Worm (Caenorhabditis elegans) whole organism, L3 larva: Measurements from ENCODE around the gene Y67H2A.2.

ENCODE experiments used
- elt-3 ChIP-seq, 3 experiments: fragments of 150-350 bp in 1 of 3; sonication (generic microtip) in 2 of 3; optimal IDR thresholded peaks; 2 replicates in 2 of 3; 4 replicates in 1 of 3; lab custom pipeline; 2014 to 2017; ENCODE audit warnings: missing biosample characterization in 3 of 3, missing genetic modification characterization in 3 of 3
- fkh-2 ChIP-seq: fragments of 150-350 bp; optimal IDR thresholded peaks from 2 replicates; lab custom pipeline; 2014; ENCODE audit warnings: missing biosample characterization, missing genetic modification reagents, missing genetic modification characterization
- fos-1 ChIP-seq: fragments of 150-350 bp; optimal IDR thresholded peaks from 2 replicates; lab custom pipeline; 2014; ENCODE audit warnings: missing biosample characterization, missing genetic modification characterization
- skn-1 ChIP-seq: fragments of 150-350 bp; optimal IDR thresholded peaks from 2 replicates; lab custom pipeline; 2014; ENCODE audit warnings: missing biosample characterization, missing genetic modification characterization
- tbx-2 ChIP-seq: sonication (generic microtip); optimal IDR thresholded peaks from 2 replicates; lab custom pipeline; 2016; ENCODE audit warnings: mild to moderate bottlenecking, missing genetic modification characterization, missing compliant biosample characterization

DNA sequence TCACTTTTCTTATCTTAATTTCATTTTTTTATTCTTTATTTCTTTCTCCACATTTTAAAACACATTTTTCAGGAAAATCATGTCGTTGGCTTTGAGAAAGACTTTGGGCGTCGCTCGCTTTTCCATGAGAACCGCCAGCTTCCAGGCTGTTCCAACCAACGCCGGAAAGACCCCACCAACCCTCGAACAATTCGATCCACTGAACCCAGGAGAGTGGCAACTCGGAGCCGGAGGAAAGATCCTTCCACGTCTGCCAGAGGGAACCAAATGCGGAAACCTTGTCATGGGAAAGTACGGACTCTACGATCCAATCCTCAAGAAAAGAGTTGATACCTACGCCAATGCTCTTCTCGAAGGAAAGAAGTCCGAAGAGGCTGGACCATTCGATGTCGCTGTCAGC is 2.5 kb upstream of the Y67H2A.2 start, which contains the start of gene kdp-1:
- TF ChIP-seq skn-1 (no peak), fkh-2 (no peak), elt-3 (tag; optimal IDR thresholded peaks at IDR 0.05; lab: Kevin White, UChicago) (no peak), fos-1 (tag; lab: Kevin White, UChicago) (no peak), tbx-2 (no peak)
